Fruit fly (Drosophila melanogaster) whole organism, embryonic: Measurements from ENCODE around the gene Tsp5D.

Experiments
- CG10274 ChIP-seq: fragments of 200-800 bp; sonication (Bioruptor generic); optimal IDR thresholded peaks from 3 replicates; lab custom pipeline; 2017; ENCODE audit warnings: missing biosample characterization, mild to moderate bottlenecking, missing genetic modification characterization
- CG10565 ChIP-seq: fragments of 200-800 bp; sonication (Bioruptor generic); optimal IDR thresholded peaks from 3 replicates; lab custom pipeline; 2016; ENCODE audit warnings: missing biosample characterization, mild to moderate bottlenecking, missing genetic modification characterization
- CG12942 ChIP-seq: fragments of 200-800 bp; sonication (Bioruptor generic); optimal IDR thresholded peaks from 3 replicates; lab custom pipeline; 2016; ENCODE audit warnings: missing biosample characterization, missing genetic modification characterization
- CG1647 ChIP-seq: fragments of 200-800 bp; sonication (Bioruptor generic); optimal IDR thresholded peaks from 3 replicates; lab custom pipeline; 2016; ENCODE audit warnings: missing biosample characterization, missing genetic modification characterization
- CG16813 ChIP-seq: fragments of 200-800 bp; sonication (Bioruptor generic); IDR thresholded peaks from 3 replicates; pipeline ENCODE4 v1.3.6; 2022; ENCODE audit warnings: missing biosample characterization, missing genetic modification characterization; ENCODE audit not compliant: partially characterized antibody
- CG2678 ChIP-seq: fragments of 200-800 bp; sonication (Bioruptor generic); optimal IDR thresholded peaks from 3 replicates; lab custom pipeline; 2019; ENCODE audit warnings: missing biosample characterization, mild to moderate bottlenecking, missing genetic modification characterization, moderate library complexity
- CG2875 ChIP-seq: fragments of 200-800 bp; sonication (Bioruptor generic); optimal IDR thresholded peaks from 2 replicates; lab custom pipeline; 2017; ENCODE audit warnings: missing biosample characterization, mild to moderate bottlenecking, missing genetic modification characterization, missing genetic modification reagents
- CG32772 ChIP-seq: fragments of 200-800 bp; sonication (Bioruptor generic); IDR thresholded peaks from 2 replicates; pipeline ENCODE4 v1.3.6; 2022; ENCODE audit warnings: missing biosample characterization, missing genetic modification characterization
- CG33213 ChIP-seq: fragments of 200-800 bp; sonication (Bioruptor generic); optimal IDR thresholded peaks from 3 replicates; lab custom pipeline; 2016; ENCODE audit warnings: missing biosample characterization, missing genetic modification characterization
- CG34224 ChIP-seq: fragments of 200-800 bp; sonication (Bioruptor generic); IDR thresholded peaks from 3 replicates; pipeline ENCODE4 v1.3.6; 2022; ENCODE audit warnings: missing biosample characterization, missing genetic modification characterization; ENCODE audit not compliant: partially characterized antibody
- CG42726 ChIP-seq: fragments of 200-800 bp; sonication (Bioruptor generic); IDR thresholded peaks from 2 replicates; pipeline ENCODE4 v1.3.6; 2022; ENCODE audit warnings: missing biosample characterization, missing genetic modification characterization; ENCODE audit not compliant: partially characterized antibody
- CG4730 ChIP-seq: fragments of 200-800 bp; sonication (Bioruptor generic); IDR thresholded peaks from 2 replicates; pipeline ENCODE4 v1.3.6; 2022; ENCODE audit warnings: missing biosample characterization, missing genetic modification characterization
- CG4854 ChIP-seq: fragments of 200-800 bp; sonication (Bioruptor generic); optimal IDR thresholded peaks from 2 replicates; lab custom pipeline; 2016; ENCODE audit warnings: missing biosample characterization, missing genetic modification characterization, inconsistent platforms
- CG6175 ChIP-seq: fragments of 200-800 bp; sonication (Bioruptor generic); IDR thresholded peaks from 3 replicates; pipeline ENCODE4 v1.3.6; 2022; ENCODE audit warnings: missing biosample characterization, missing genetic modification characterization
- CG7963 ChIP-seq: fragments of 200-800 bp; sonication (Bioruptor generic); IDR thresholded peaks from 3 replicates; pipeline ENCODE4 v1.3.6; 2022; ENCODE audit warnings: missing biosample characterization, missing genetic modification characterization; ENCODE audit not compliant: partially characterized antibody
- CG7987 ChIP-seq: fragments of 200-800 bp; sonication (Bioruptor generic); optimal IDR thresholded peaks from 2 replicates; lab custom pipeline; 2018; ENCODE audit warnings: missing biosample characterization, mild to moderate bottlenecking, missing genetic modification characterization, moderate library complexity
- Dad ChIP-seq: fragments of 200-800 bp; sonication (Bioruptor generic); optimal IDR thresholded peaks from 3 replicates; lab custom pipeline; 2016; ENCODE audit warnings: missing biosample characterization, missing genetic modification characterization
- Dref ChIP-seq: fragments of 200-800 bp; sonication (Bioruptor generic); IDR thresholded peaks from 2 replicates; pipeline ENCODE4 v1.3.6; 2022; ENCODE audit warnings: missing biosample characterization, missing genetic modification characterization
- E2f2 ChIP-seq: fragments of 200-800 bp; sonication (Bioruptor generic); IDR thresholded peaks from 2 replicates; pipeline ENCODE4 v1.3.6; 2022; ENCODE audit warnings: missing biosample characterization, missing genetic modification characterization
- H15 ChIP-seq: fragments of 200-800 bp; sonication (Bioruptor generic); IDR thresholded peaks from 3 replicates; pipeline ENCODE4 v1.3.6; 2022; ENCODE audit warnings: missing biosample characterization, missing genetic modification characterization
- Hsf ChIP-seq: fragments of 200-800 bp; sonication (Bioruptor generic); optimal IDR thresholded peaks from 3 replicates; lab custom pipeline; 2016; ENCODE audit warnings: missing biosample characterization, missing genetic modification characterization
- Myb ChIP-seq: fragments of 200-800 bp; sonication (Bioruptor generic); optimal IDR thresholded peaks from 2 replicates; lab custom pipeline; 2016; ENCODE audit warnings: missing biosample characterization, missing genetic modification characterization
- PHDP ChIP-seq: fragments of 200-800 bp; sonication (Bioruptor generic); optimal IDR thresholded peaks from 3 replicates; lab custom pipeline; 2018; ENCODE audit warnings: missing biosample characterization, mild to moderate bottlenecking, missing genetic modification characterization, moderate library complexity
- Spps ChIP-seq: fragments of 200-800 bp; sonication (Bioruptor generic); optimal IDR thresholded peaks from 2 replicates; lab custom pipeline; 2018; ENCODE audit warnings: missing biosample characterization, mild to moderate bottlenecking, missing genetic modification characterization
- Taf1 ChIP-seq: fragments of 200-800 bp; sonication (Bioruptor generic); IDR thresholded peaks from 2 replicates; pipeline ENCODE4 v1.3.6; 2022; ENCODE audit warnings: missing biosample characterization, missing genetic modification characterization
- al ChIP-seq: fragments of 200-800 bp; sonication (Bioruptor generic); IDR thresholded peaks from 2 replicates; pipeline ENCODE4 v1.3.6; 2022; ENCODE audit warnings: missing biosample characterization, missing genetic modification characterization
- ase ChIP-seq: fragments of 200-800 bp; sonication (Bioruptor generic); IDR thresholded peaks from 3 replicates; pipeline ENCODE4 v1.3.6; 2022; ENCODE audit warnings: missing biosample characterization, missing genetic modification characterization
- bbx ChIP-seq: fragments of 200-800 bp; sonication (Bioruptor generic); IDR thresholded peaks from 2 replicates; pipeline ENCODE4 v1.3.6; 2022; ENCODE audit warnings: missing biosample characterization, missing genetic modification characterization; ENCODE audit not compliant: partially characterized antibody
- bowl ChIP-seq: fragments of 200-800 bp; sonication (Bioruptor generic); IDR thresholded peaks from 2 replicates; pipeline ENCODE4 v1.3.6; 2022; ENCODE audit warnings: missing biosample characterization, missing genetic modification characterization
- bsh ChIP-seq, 2 experiments: fragments of 200-800 bp; sonication (Bioruptor generic); optimal IDR thresholded peaks; 2 replicates each; lab custom pipeline; 2017 to 2018; ENCODE audit warnings: mild to moderate bottlenecking in 2 of 2, missing biosample characterization in 2 of 2, missing genetic modification characterization in 2 of 2, moderate library complexity in 1 of 2
- btn ChIP-seq: fragments of 200-800 bp; sonication (Bioruptor generic); optimal IDR thresholded peaks from 2 replicates; lab custom pipeline; 2016; ENCODE audit warnings: missing biosample characterization, missing genetic modification characterization
- chm ChIP-seq: fragments of 200-800 bp; sonication (Bioruptor generic); IDR thresholded peaks from 2 replicates; pipeline ENCODE4 v1.3.6; 2022; ENCODE audit warnings: missing biosample characterization, missing genetic modification characterization
- croc ChIP-seq: fragments of 200-800 bp; sonication (Bioruptor generic); conservative IDR thresholded peaks from 3 replicates; pipeline ENCODE4 v1.3.6; 2022; ENCODE audit warnings: missing biosample characterization, missing genetic modification characterization
- da ChIP-seq: fragments of 200-800 bp; sonication (Bioruptor generic); optimal IDR thresholded peaks from 2 replicates; lab custom pipeline; 2016; ENCODE audit warnings: missing biosample characterization, missing genetic modification characterization
- dmrt11E ChIP-seq: fragments of 200-800 bp; sonication (Bioruptor generic); optimal IDR thresholded peaks from 3 replicates; lab custom pipeline; 2018; ENCODE audit warnings: missing biosample characterization, mild to moderate bottlenecking, missing genetic modification characterization, moderate library complexity
- eve ChIP-seq, 2 experiments: fragments of >200 bp; optimal IDR thresholded peaks; 2 replicates each; lab custom pipeline; 2017; ENCODE audit warnings: missing biosample characterization in 2 of 2, missing genetic modification characterization in 2 of 2
- fd64A ChIP-seq: fragments of 200-800 bp; sonication (Bioruptor generic); optimal IDR thresholded peaks from 3 replicates; lab custom pipeline; 2018; ENCODE audit warnings: missing biosample characterization, mild to moderate bottlenecking, missing genetic modification characterization
- h ChIP-seq: fragments of >200 bp; optimal IDR thresholded peaks from 2 replicates; lab custom pipeline; 2017
- knrl ChIP-seq: fragments of 200-800 bp; sonication (Bioruptor generic); IDR thresholded peaks from 3 replicates; pipeline ENCODE4 v1.3.6; 2022; ENCODE audit warnings: missing biosample characterization, missing genetic modification characterization; ENCODE audit not compliant: partially characterized antibody
- lilli ChIP-seq: fragments of 200-800 bp; sonication (Bioruptor generic); optimal IDR thresholded peaks from 3 replicates; lab custom pipeline; 2016; ENCODE audit warnings: missing biosample characterization, missing genetic modification characterization
- mirr ChIP-seq: fragments of 200-800 bp; sonication (Bioruptor generic); optimal IDR thresholded peaks from 3 replicates; lab custom pipeline; 2018; ENCODE audit warnings: missing biosample characterization, mild to moderate bottlenecking, missing genetic modification characterization
- pfk ChIP-seq: fragments of 200-800 bp; sonication (Bioruptor generic); optimal IDR thresholded peaks from 2 replicates; lab custom pipeline; 2018; ENCODE audit warnings: missing biosample characterization, mild to moderate bottlenecking, missing genetic modification characterization, moderate library complexity
- phol ChIP-seq: fragments of 200-800 bp; sonication (Bioruptor generic); optimal IDR thresholded peaks from 3 replicates; lab custom pipeline; 2018; ENCODE audit warnings: missing biosample characterization, mild to moderate bottlenecking, missing genetic modification characterization, moderate library complexity
- prd ChIP-seq, 3 experiments: fragments of >200 bp in 2 of 3; fragments of 200-800 bp in 1 of 3; sonication (Bioruptor generic) in 1 of 3; optimal IDR thresholded peaks in 2 of 3; IDR thresholded peaks in 1 of 3; 2 replicates in 2 of 3; 3 replicates in 1 of 3; pipeline versions ENCODE4 v1.3.6 to Lab custom; 2017 to 2022; ENCODE audit warnings: missing biosample characterization in 1 of 3, missing genetic modification characterization in 1 of 3
- pum ChIP-seq: fragments of 200-800 bp; sonication (Bioruptor generic); optimal IDR thresholded peaks from 2 replicates; lab custom pipeline; 2016; ENCODE audit warnings: missing biosample characterization, missing genetic modification characterization
- slou ChIP-seq: fragments of 200-800 bp; sonication (Bioruptor generic); optimal IDR thresholded peaks from 3 replicates; lab custom pipeline; 2016; ENCODE audit warnings: missing biosample characterization, missing genetic modification characterization
- sna ChIP-seq: fragments of 200-800 bp; sonication (Bioruptor generic); IDR thresholded peaks from 2 replicates; pipeline ENCODE4 v1.3.6; 2022; ENCODE audit warnings: missing biosample characterization, missing genetic modification characterization; ENCODE audit not compliant: partially characterized antibody
- tgo ChIP-seq: fragments of 200-800 bp; sonication (Bioruptor generic); IDR thresholded peaks from 3 replicates; pipeline ENCODE4 v1.3.6; 2022; ENCODE audit warnings: missing biosample characterization, missing genetic modification characterization
- wek ChIP-seq: fragments of 200-800 bp; sonication (Bioruptor generic); optimal IDR thresholded peaks from 3 replicates; lab custom pipeline; 2018; ENCODE audit warnings: missing biosample characterization, mild to moderate bottlenecking, missing genetic modification characterization, moderate library complexity
- wor ChIP-seq: fragments of 200-800 bp; sonication (Bioruptor generic); IDR thresholded peaks from 2 replicates; pipeline ENCODE4 v1.3.6; 2022; ENCODE audit warnings: missing biosample characterization, missing genetic modification characterization

Gene Tsp5D

DNA sequence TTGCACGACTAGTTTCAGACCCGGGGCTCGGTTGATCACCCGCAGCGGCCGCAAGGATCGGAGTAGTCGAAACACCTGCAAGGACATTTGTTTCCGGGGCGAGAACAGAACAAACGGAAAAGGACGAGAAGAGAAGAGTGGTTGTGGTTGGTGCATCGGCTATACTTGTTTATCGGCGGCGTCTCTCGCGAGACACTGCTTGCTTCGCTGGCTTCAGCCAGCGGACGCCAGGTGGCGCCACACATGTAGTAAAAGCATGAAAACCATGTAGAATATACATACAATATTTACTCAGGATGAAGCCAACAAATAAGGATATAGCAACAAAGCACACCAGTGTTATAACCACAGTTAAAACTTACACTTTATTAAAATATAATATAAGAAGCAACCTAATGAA lies 35.2 kb upstream of the Tsp5D start (continued):
- TF ChIP-seq CG4730 (GFP tag; lab: Robert Waterston, UW) (peak; percentile 45; the same call in 1 of the 2 replicates), eve (GFP tag; optimal IDR thresholded peaks at IDR 0.05; lab: Kevin White, UChicago) (no peak), Dref (GFP tag; lab: Robert Waterston, UW) (peak; percentile 38), CG10565 (GFP tag; lab: Kevin White, UChicago) (no peak), CG34224 (GFP tag; lab: Robert Waterston, UW) (no peak), h (lab: Kevin White, UChicago) (peak; percentile 19), lilli (GFP tag; lab: Kevin White, UChicago) (no peak), Hsf (GFP tag; lab: Kevin White, UChicago) (no peak), pfk (GFP tag; lab: Kevin White, UChicago) (no peak), bsh (GFP tag; optimal IDR thresholded peaks at IDR 0.05; lab: Kevin White, UChicago) (no peak), croc (GFP tag; lab: Robert Waterston, UW) (peak; percentile 34; the same call in 2 of the 3 replicates), Spps (tag; lab: Kevin White, UChicago) (no peak), chm (GFP tag; lab: Robert Waterston, UW) (peak; percentile 67; the same call in 1 of the 2 replicates), Myb (GFP tag; lab: Kevin White, UChicago) (peak; percentile 32), al (GFP tag; lab: Robert Waterston, UW) (0 out of 2 replicates have a peak, but pooled peaks have one; percentile 9), H15 (GFP tag; lab: Robert Waterston, UW) (peak; percentile 70; the same call in 2 of the 3 replicates), knrl (GFP tag; lab: Robert Waterston, UW) (peak; percentile 60; the same call in 2 of the 3 replicates), btn (GFP tag; lab: Kevin White, UChicago) (peak; percentile 2), E2f2 (GFP tag; lab: Robert Waterston, UW) (no peak), CG32772 (GFP tag; lab: Robert Waterston, UW) (peak; percentile 66), CG10274 (no peak), wor (no peak), pum (GFP tag; lab: Kevin White, UChicago) (peak; percentile 25), sna (no peak), slou (no peak), CG7987 (GFP tag; lab: Kevin White, UChicago) (no peak), ase (GFP tag; lab: Robert Waterston, UW) (no peak), prd (optimal IDR thresholded peaks at IDR 0.05; lab: Kevin White, UChicago) (no peak), prd (GFP tag; IDR thresholded peaks at IDR 0.05; lab: Robert Waterston, UW) (peak; percentile 55; the same call in 2 of the 3 replicates), PHDP (no peak), Dad (GFP tag; lab: Kevin White, UChicago) (no peak), da (peak; percentile 3), phol (tag; lab: Kevin White, UChicago) (peak; percentile 46), CG6175 (GFP tag; lab: Robert Waterston, UW) (peak; percentile 79; the same call in 2 of the 3 replicates), bbx (GFP tag; lab: Robert Waterston, UW) (no peak), CG16813 (GFP tag; lab: Robert Waterston, UW) (peak; percentile 36; the same call in 1 of the 3 replicates), CG2678 (tag; lab: Kevin White, UChicago) (no peak), CG1647 (no peak), CG4854 (GFP tag; lab: Kevin White, UChicago) (no peak), CG33213 (GFP tag; lab: Kevin White, UChicago) (peak; percentile 2), CG7963 (GFP tag; lab: Robert Waterston, UW) (no peak), mirr (GFP tag; lab: Kevin White, UChicago) (no peak), dmrt11E (tag; lab: Kevin White, UChicago) (peak; percentile 44), Taf1 (no peak), wek (GFP tag; lab: Kevin White, UChicago) (no peak), CG2875 (GFP tag; lab: Kevin White, UChicago) (no peak), CG42726 (peak; percentile 77), tgo (peak; percentile 27; the same call in 1 of the 3 replicates), CG12942 (GFP tag; lab: Kevin White, UChicago) (no peak), fd64A (GFP tag; lab: Kevin White, UChicago) (no peak), bowl (GFP tag; lab: Robert Waterston, UW) (0 out of 2 replicates have a peak, but pooled peaks have one; percentile 44)
